Worm (Caenorhabditis elegans): ENCODE results near the gene F25H9.2.

Gene F25H9.2

DNA sequence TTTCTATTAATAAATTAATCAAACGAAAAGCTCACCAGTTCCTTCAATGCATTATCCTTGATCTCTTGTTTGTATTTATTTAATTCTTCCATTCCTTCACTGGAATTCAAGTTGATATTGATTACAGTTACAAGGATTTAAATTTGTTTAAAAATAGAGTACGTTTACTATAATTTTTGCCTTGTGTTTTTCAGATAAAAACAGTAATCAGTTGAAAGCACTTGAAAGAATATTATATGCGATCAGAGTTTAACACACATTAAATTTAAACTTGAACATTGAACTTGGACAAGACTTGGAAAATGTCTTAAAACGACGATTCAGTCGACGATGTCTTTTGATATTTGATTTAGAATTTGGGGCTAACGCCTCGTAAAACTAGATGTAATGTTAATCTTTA lies 40.4 kb upstream of the F25H9.2 start, which contains the start of gene F53F1.6:
Gene F53F1.6 (minus strand): TSS at position 101 of the 400 bp plus-strand sequence.
- no peak for TF ChIP-seq nhr-25 (tag; optimal IDR thresholded peaks at IDR 0.05)
- no peak for TF ChIP-seq snpc-4 (tag; optimal IDR thresholded peaks at IDR 0.05)
- TF ChIP-seq tbx-2 (tag; optimal IDR thresholded peaks at IDR 0.05) = no peak

DNA sequence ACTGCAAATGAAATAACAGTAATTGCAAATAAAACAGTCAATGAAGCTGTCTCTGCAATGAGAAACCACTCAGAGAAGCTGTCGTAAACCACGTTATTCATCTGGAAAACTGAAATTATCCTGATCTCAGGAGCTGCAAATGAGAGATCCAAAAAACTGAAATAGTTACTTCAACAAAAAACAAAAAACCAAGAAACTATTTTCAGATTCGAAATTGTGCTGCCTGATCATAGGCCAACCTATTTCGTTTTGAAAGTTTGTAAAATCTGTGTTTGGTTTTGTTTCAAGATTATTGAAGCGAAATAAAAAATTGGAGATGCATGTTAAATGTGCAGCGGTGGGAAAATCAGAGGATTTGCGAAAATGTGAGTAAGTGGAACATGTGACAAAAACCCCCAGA lies 37.2 kb upstream of the F25H9.2 start, which contains the start of gene srv-8:
Gene srv-8 (minus strand): TSS at position 101 of the 400 bp plus-strand sequence.
- no peak for TF ChIP-seq fos-1 (tag; optimal IDR thresholded peaks at IDR 0.05)
- TF ChIP-seq ceh-82 (tag; optimal IDR thresholded peaks at IDR 0.05) = no peak
- TF ChIP-seq nhr-11 (tag; optimal IDR thresholded peaks at IDR 0.05) = no peak
- TF ChIP-seq lsy-12 (tag; optimal IDR thresholded peaks at IDR 0.05) = no peak

DNA sequence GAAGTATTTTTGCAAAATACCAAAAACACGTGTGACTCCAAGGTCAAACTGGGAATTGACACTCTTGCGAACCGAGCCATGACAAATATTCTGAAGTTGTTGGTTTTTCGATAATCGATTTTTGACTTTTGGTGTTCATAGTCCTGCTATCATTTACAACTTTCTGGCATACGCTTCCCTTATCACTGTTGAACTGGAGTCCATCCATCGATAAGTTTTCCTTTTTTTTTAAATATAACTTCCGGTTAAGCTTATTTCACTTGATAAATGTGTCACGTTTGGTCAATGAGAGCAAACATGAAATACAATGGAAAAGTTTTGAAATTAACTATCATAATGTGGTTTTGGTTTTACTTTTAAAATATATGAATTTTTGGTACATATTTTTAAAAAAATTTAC lies 36.2 kb upstream of the F25H9.2 start:
- TF ChIP-seq elt-2 (tag; optimal IDR thresholded peaks at IDR 0.05) (peak; percentile 91), ceh-28 (tag; optimal IDR thresholded peaks at IDR 0.05) (no peak), lin-39 (tag; optimal IDR thresholded peaks at IDR 0.05) (no peak), jun-1 (tag; optimal IDR thresholded peaks at IDR 0.05) (peak; percentile 18), pqm-1 (tag; optimal IDR thresholded peaks at IDR 0.05) (peak; percentile 96)

DNA sequence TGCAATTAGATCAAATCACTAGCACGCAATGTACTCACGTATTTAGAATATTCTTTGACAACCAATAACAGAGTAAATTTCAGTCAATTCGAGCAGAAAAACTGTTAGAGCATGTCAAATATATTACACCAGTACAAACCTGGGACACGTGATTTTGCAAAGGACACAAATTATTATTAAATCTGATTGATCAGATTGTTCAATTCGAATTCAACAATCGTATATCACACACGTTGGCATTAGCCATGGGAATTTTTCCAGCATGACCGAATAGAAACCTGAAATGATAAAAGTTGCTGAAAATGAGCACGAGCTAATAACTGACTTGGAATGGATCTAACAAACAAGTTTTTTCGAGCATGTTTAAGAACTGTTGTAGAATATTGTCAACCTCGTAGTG lies 34.8 kb upstream of the F25H9.2 start, which contains the start of gene srv-9:
Gene srv-9 (minus strand): TSS at position 101 of the 400 bp plus-strand sequence.
- TF ChIP-seq sea-2 (GFP tag; optimal IDR thresholded peaks at IDR 0.05) (no peak), mdl-1 (tag; optimal IDR thresholded peaks at IDR 0.05) (no peak), nhr-67 (tag; optimal IDR thresholded peaks at IDR 0.05) (no peak), skn-1 (tag; optimal IDR thresholded peaks at IDR 0.05) (no peak), lin-15B (tag; optimal IDR thresholded peaks at IDR 0.05) (no peak), pqm-1 (tag; optimal IDR thresholded peaks at IDR 0.05) (no peak), daf-12 (tag; optimal IDR thresholded peaks at IDR 0.05) (no peak), zag-1 (tag; optimal IDR thresholded peaks at IDR 0.05) (no peak), snpc-4 (tag; optimal IDR thresholded peaks at IDR 0.05) (no peak), ceh-82 (tag; optimal IDR thresholded peaks at IDR 0.05) (no peak)

DNA sequence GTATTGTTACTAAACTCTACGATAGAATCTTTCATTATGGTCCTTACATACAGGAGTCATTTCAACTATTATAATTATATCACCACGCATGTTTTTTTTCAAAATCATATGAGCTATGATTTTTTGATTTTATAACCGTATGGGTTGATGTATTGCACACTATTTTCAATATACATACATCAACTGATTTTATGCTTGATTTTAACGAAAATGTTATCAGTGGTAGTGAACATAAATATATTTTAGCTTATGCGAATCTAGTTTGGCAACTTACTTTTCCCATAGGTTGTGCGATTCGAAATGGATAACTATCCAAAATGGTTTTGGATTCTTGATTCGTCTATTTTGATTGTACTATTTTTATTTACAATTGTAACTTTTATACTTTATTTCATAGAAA lies 34.3 kb upstream of the F25H9.2 start, which contains the start of gene srv-10:
Gene srv-10 (plus strand): TSS at position 301 of the 400 bp plus-strand sequence.
- no peak for TF ChIP-seq fkh-2 (tag; optimal IDR thresholded peaks at IDR 0.05)
- TF ChIP-seq nhr-77 (tag; optimal IDR thresholded peaks at IDR 0.05) = no peak
- no peak for TF ChIP-seq ceh-16 (tag; optimal IDR thresholded peaks at IDR 0.05)
- no peak for TF ChIP-seq elt-3 (tag; optimal IDR thresholded peaks at IDR 0.05)
- no peak for TF ChIP-seq egl-27 (tag; optimal IDR thresholded peaks at IDR 0.05)
- no peak for TF ChIP-seq nfya-1 (tag; optimal IDR thresholded peaks at IDR 0.05; ENCODE audit: insufficient read depth)
- no peak for TF ChIP-seq pha-4 (tag; optimal IDR thresholded peaks at IDR 0.05)
- no peak for TF ChIP-seq nhr-12 (tag; optimal IDR thresholded peaks at IDR 0.05)
- TF ChIP-seq nhr-28 (tag; optimal IDR thresholded peaks at IDR 0.05) = no peak
- no peak for TF ChIP-seq aly-2 (tag; optimal IDR thresholded peaks at IDR 0.05)
- TF ChIP-seq nhr-43 (tag; optimal IDR thresholded peaks at IDR 0.05; ENCODE audit: poor library complexity, severe bottlenecking) = no peak
- TF ChIP-seq lin-39 (tag; optimal IDR thresholded peaks at IDR 0.05) = no peak
- no peak for TF ChIP-seq mdl-1 (tag; optimal IDR thresholded peaks at IDR 0.05)
- TF ChIP-seq zag-1 (tag; optimal IDR thresholded peaks at IDR 0.05) = no peak

DNA sequence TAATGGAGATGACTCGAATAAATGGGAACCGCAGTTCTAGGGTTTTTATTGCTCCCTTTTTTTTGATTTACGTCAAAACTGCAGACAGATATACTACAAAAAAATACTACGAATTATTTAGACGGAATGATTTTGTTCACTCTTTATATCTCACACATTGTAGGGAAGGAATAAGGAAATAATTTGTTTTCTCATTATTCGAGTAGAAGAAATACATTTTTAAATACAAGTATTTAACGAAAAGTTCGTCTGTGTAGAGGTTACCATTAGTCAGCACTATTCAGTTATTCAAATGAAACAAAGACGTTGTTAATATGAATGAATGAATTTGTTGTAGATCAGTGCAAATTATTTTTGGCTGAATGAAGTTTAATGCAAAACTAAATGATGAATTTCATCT lies 31.1 kb upstream of the F25H9.2 start, which contains the start of gene srd-18:
Gene srd-18 (minus strand): TSS at position 101 of the 400 bp plus-strand sequence.
- TF ChIP-seq pqm-1 (tag; optimal IDR thresholded peaks at IDR 0.05) = no peak
- TF ChIP-seq ceh-16 (tag; optimal IDR thresholded peaks at IDR 0.05) = no peak
- TF ChIP-seq nhr-77 (tag; optimal IDR thresholded peaks at IDR 0.05) = no peak
- TF ChIP-seq fos-1 (tag; optimal IDR thresholded peaks at IDR 0.05) = no peak
- no peak for TF ChIP-seq egl-27 (tag; optimal IDR thresholded peaks at IDR 0.05)
- no peak for TF ChIP-seq lin-15B (tag; optimal IDR thresholded peaks at IDR 0.05)
- TF ChIP-seq skn-1 (tag; optimal IDR thresholded peaks at IDR 0.05) = no peak
- no peak for TF ChIP-seq snpc-4 (tag; optimal IDR thresholded peaks at IDR 0.05)
- TF ChIP-seq lsy-12 (tag; optimal IDR thresholded peaks at IDR 0.05) = no peak
- no peak for TF ChIP-seq nhr-237 (tag; optimal IDR thresholded peaks at IDR 0.05)

All from whole organism, L3 larva.